Worm (Caenorhabditis elegans): ENCODE measurements around the gene nspc-7.

DNA sequence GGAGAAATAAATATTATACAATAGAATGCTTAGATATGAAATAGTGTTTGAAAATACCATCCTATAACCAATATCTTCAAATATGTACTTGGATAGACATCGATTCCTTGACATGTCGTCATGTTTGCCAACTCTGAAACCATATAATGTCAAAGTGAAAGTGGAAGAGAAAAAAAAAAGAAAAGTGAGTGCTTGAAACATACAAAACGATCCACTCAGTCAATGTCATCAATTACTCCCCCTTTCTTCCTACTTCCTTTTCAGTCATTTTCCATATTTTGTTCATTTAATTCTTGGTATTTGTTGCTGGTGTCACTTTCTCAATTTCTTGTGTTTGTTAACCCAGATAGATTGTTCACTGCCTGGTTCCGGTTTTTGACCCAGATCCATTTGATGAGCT lies 38.6 kb downstream of the nspc-7 start, which contains the start of gene F18E9.4:
- no peak for TF ChIP-seq flt-1 (GFP tag; IDR thresholded peaks at IDR 0.05)
- no peak for TF ChIP-seq ztf-29 (GFP tag; IDR thresholded peaks at IDR 0.05)
- no peak for TF ChIP-seq cog-1 (tag; optimal IDR thresholded peaks at IDR 0.05)
- TF ChIP-seq tab-1 (GFP tag; IDR thresholded peaks at IDR 0.05), result no peak
- no peak for TF ChIP-seq med-1 (GFP tag; optimal IDR thresholded peaks at IDR 0.05; ENCODE audit: insufficient read depth)
